Worm (Caenorhabditis elegans): ENCODE data around the gene ucr-1.

DNA sequence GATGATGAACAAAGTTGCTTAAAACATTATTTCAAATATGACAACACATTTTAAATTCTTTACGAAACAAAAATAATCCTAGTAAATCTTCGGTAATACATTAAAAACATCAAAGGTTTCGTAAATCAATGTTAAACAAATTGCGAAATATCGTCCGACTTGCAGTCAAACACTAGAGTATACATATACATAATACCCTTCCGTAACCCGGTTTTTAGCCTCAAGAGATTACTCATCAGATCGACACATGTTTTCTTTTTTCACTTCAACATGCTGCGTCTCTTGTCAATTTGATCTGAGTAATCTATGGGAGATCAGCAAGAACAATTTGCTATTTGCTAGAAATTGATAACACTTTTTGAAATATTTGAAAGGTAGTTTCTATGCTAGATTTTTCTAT is 45.6 kb upstream of the ucr-1 start:
- TF ChIP-seq egl-44 (GFP tag; IDR thresholded peaks at IDR 0.05) (no peak), somi-1 (GFP tag; optimal IDR thresholded peaks at IDR 0.05) (no peak), madf-3 (GFP tag; IDR thresholded peaks at IDR 0.05) (no peak), nhr-90 (tag; optimal IDR thresholded peaks at IDR 0.05) (no peak), ceh-40 (GFP tag; IDR thresholded peaks at IDR 0.05) (no peak), snpc-4 (GFP tag; optimal IDR thresholded peaks at IDR 0.05) (no peak), snpc-4 (tag; optimal IDR thresholded peaks at IDR 0.05) (no peak), B0035.1 (tag; optimal IDR thresholded peaks at IDR 0.05) (no peak), ama-1 (optimal IDR thresholded peaks at IDR 0.05) (no peak), ama-1 (GFP tag; optimal IDR thresholded peaks at IDR 0.05) (no peak), Y53G8AR.9 (GFP tag; conservative IDR thresholded peaks at IDR 0.05) (no peak), fkh-3 (tag; optimal IDR thresholded peaks at IDR 0.05) (no peak), efl-1 (GFP tag; optimal IDR thresholded peaks at IDR 0.05) (no peak), T26A5.8 (tag; optimal IDR thresholded peaks at IDR 0.05) (no peak), zim-3 (tag; optimal IDR thresholded peaks at IDR 0.05) (no peak)
